Fruit fly (Drosophila melanogaster): ENCODE measurements around the gene CG33986.

DNA sequence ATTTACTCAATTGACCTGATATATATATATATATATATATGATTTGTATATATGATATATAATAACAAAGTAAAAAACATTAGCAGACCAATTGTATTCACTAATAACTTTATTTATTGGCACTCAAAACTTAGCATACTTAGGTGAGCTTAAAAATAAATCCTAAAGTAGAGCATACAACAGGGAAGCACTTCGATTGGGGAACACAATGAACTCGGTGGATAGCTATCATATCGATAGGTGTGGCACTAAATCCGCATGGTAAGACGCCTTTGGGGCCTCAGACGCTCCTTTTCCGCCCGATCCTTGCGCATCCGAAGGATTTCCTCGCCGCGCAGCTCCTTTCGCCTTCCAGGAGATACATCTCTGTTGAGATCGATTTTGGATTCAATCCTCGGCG, 8.6 kb downstream of the CG33986 start:
- TF ChIP-seq usp (GFP tag; optimal IDR thresholded peaks at IDR 0.05): no peak
- no peak for TF ChIP-seq EcR (GFP tag; optimal IDR thresholded peaks at IDR 0.05)
- no peak for TF ChIP-seq CG8478 (optimal IDR thresholded peaks at IDR 0.05)

Measured in whole organism.